Worm (Caenorhabditis elegans) whole organism, young adult: ENCODE results near the gene his-3.
"Not testable (repeated sequence)": the region's sequence is repeated elsewhere in the genome, so short reads cannot be mapped to it uniquely, and the experiment has no call there.

Source experiments
- B0019.2 ChIP-seq: fragments of 200-800 bp; sonication (Bioruptor generic); conservative IDR thresholded peaks from 2 replicates; pipeline ENCODE4 v1.3.6; 2022; ENCODE audit warnings: missing genetic modification reagents, missing genetic modification characterization, missing compliant biosample characterization
- C17E4.6 ChIP-seq: fragments of 200-800 bp; sonication (Bioruptor generic); IDR thresholded peaks from 2 replicates; pipeline ENCODE4 v1.3.6; 2022; ENCODE audit warnings: missing genetic modification reagents, missing genetic modification characterization, missing compliant biosample characterization
- F39B2.1 ChIP-seq: fragments of 200-800 bp; sonication (Bioruptor generic); IDR thresholded peaks from 2 replicates; pipeline ENCODE4 v1.3.6; 2022; ENCODE audit warnings: missing genetic modification reagents, missing genetic modification characterization, missing compliant biosample characterization
- K11D2.4 ChIP-seq: fragments of 200-800 bp; sonication (Bioruptor generic); IDR thresholded peaks from 2 replicates; pipeline ENCODE4 v1.3.6; 2022; ENCODE audit warnings: missing genetic modification reagents, missing genetic modification characterization, missing compliant biosample characterization
- Y53F4B.3 ChIP-seq: fragments of 200-800 bp; sonication (Bioruptor generic); IDR thresholded peaks from 2 replicates; pipeline ENCODE4 v1.3.6; 2022; ENCODE audit warnings: missing genetic modification reagents, missing genetic modification characterization, missing compliant biosample characterization
- Y56A3A.18 ChIP-seq: fragments of 200-800 bp; sonication (Bioruptor generic); IDR thresholded peaks from 2 replicates; pipeline ENCODE4 v1.3.6; 2022; ENCODE audit warnings: missing genetic modification reagents, missing genetic modification characterization, missing compliant biosample characterization
- Y95B8A.8 ChIP-seq: fragments of 200-800 bp; sonication (Bioruptor generic); IDR thresholded peaks from 2 replicates; pipeline ENCODE4 v1.3.6; 2022; ENCODE audit warnings: missing genetic modification reagents, missing genetic modification characterization, missing compliant biosample characterization
- ZK185.1 ChIP-seq: sonication (generic microtip); optimal IDR thresholded peaks from 2 replicates; lab custom pipeline; 2016; ENCODE audit warnings: mild to moderate bottlenecking, missing genetic modification characterization, missing compliant biosample characterization; ENCODE audit not compliant: poor library complexity, severe bottlenecking
- atf-7 ChIP-seq: sonication (generic microtip); optimal IDR thresholded peaks from 2 replicates; lab custom pipeline; 2017; ENCODE audit warnings: mild to moderate bottlenecking, missing genetic modification characterization, missing compliant biosample characterization
- athp-1 ChIP-seq: sonication (generic microtip); optimal IDR thresholded peaks from 2 replicates; lab custom pipeline; 2017; ENCODE audit warnings: mild to moderate bottlenecking, missing genetic modification characterization, missing compliant biosample characterization
- attf-5 ChIP-seq: fragments of 200-800 bp; sonication (Bioruptor generic); optimal IDR thresholded peaks from 2 replicates; lab custom pipeline; 2018; ENCODE audit warnings: mild to moderate bottlenecking, missing genetic modification characterization, missing compliant biosample characterization
- ceh-27 ChIP-seq: fragments of 200-800 bp; sonication (Bioruptor generic); optimal IDR thresholded peaks from 2 replicates; lab custom pipeline; 2018; ENCODE audit warnings: mild to moderate bottlenecking, missing genetic modification characterization, moderate library complexity, missing compliant biosample characterization
- die-1 ChIP-seq: sonication (generic microtip); optimal IDR thresholded peaks from 2 replicates; lab custom pipeline; 2016; ENCODE audit warnings: missing genotype, mild to moderate bottlenecking, missing genetic modification characterization, missing compliant biosample characterization
- dox-1 ChIP-seq: fragments of 200-800 bp; sonication (Bioruptor generic); IDR thresholded peaks from 2 replicates; pipeline ENCODE4 v1.3.6; 2022; ENCODE audit warnings: missing genetic modification reagents, missing genetic modification characterization, missing compliant biosample characterization
- efl-1 ChIP-seq: fragments of 150-350 bp; optimal IDR thresholded peaks from 2 replicates; lab custom pipeline; 2014; ENCODE audit warnings: missing biosample characterization, missing genetic modification reagents, missing genetic modification characterization
- egl-44 ChIP-seq: fragments of 200-800 bp; sonication (Bioruptor generic); IDR thresholded peaks from 2 replicates; pipeline ENCODE4 v1.3.6; 2022; ENCODE audit warnings: missing genetic modification reagents, missing genetic modification characterization, missing compliant biosample characterization
- hmg-1.2 ChIP-seq: fragments of 200-800 bp; sonication (Bioruptor generic); IDR thresholded peaks from 2 replicates; pipeline ENCODE4 v1.3.6; 2022; ENCODE audit warnings: missing genetic modification reagents, missing genetic modification characterization, missing compliant biosample characterization
- hrde-1 ChIP-seq: sonication (generic microtip); optimal IDR thresholded peaks from 2 replicates; lab custom pipeline; 2016; ENCODE audit warnings: missing genetic modification characterization, mild to moderate bottlenecking, missing compliant biosample characterization, moderate library complexity, missing genotype, missing genetic modification reagents, borderline replicate concordance
- hsf-1 ChIP-seq: fragments of 200-800 bp; sonication (Bioruptor generic); IDR thresholded peaks from 2 replicates; pipeline ENCODE4 v1.3.6; 2022; ENCODE audit warnings: missing genetic modification reagents, missing genetic modification characterization, missing compliant biosample characterization
- madf-8 ChIP-seq: fragments of 200-800 bp; sonication (Bioruptor generic); conservative IDR thresholded peaks from 2 replicates; pipeline ENCODE4 v1.3.6; 2022; ENCODE audit warnings: missing genetic modification reagents, missing genetic modification characterization, missing compliant biosample characterization
- mcd-1 ChIP-seq: fragments of 200-800 bp; sonication (Bioruptor generic); IDR thresholded peaks from 2 replicates; pipeline ENCODE4 v1.3.6; 2022; ENCODE audit warnings: missing genetic modification reagents, missing genetic modification characterization, missing compliant biosample characterization
- nfyb-1 ChIP-seq: fragments of 200-800 bp; sonication (Bioruptor generic); IDR thresholded peaks from 2 replicates; pipeline ENCODE4 v1.3.6; 2022; ENCODE audit warnings: missing genetic modification reagents, missing genetic modification characterization, missing compliant biosample characterization
- nhr-80 ChIP-seq: sonication (generic microtip); optimal IDR thresholded peaks from 2 replicates; lab custom pipeline; 2016; ENCODE audit warnings: missing genetic modification characterization, missing compliant biosample characterization
- pbrm-1 ChIP-seq: fragments of 200-800 bp; sonication (Bioruptor generic); IDR thresholded peaks from 2 replicates; pipeline ENCODE4 v1.3.6; 2022; ENCODE audit warnings: missing genetic modification reagents, missing genetic modification characterization, missing compliant biosample characterization
- rcor-1 ChIP-seq: fragments of 200-800 bp; sonication (Bioruptor generic); IDR thresholded peaks from 2 replicates; pipeline ENCODE4 v1.3.6; 2022; ENCODE audit warnings: missing genetic modification reagents, missing genetic modification characterization, missing compliant biosample characterization
- rec-8 ChIP-seq, 2 experiments: sonication (generic microtip); optimal IDR thresholded peaks; 2 replicates each; lab custom pipeline; 2016; ENCODE audit warnings: mild to moderate bottlenecking in 2 of 2, missing genetic modification characterization in 2 of 2, missing genetic modification reagents in 2 of 2, missing genotype in 2 of 2, missing biosample characterization in 1 of 2, missing compliant biosample characterization in 1 of 2, moderate library complexity in 1 of 2
- snpc-1.1 ChIP-seq: sonication (generic microtip); optimal IDR thresholded peaks from 2 replicates; lab custom pipeline; 2017; ENCODE audit warnings: missing genetic modification characterization, mild to moderate bottlenecking, missing compliant biosample characterization, antibody characterized with exemption, moderate library complexity, missing genotype, missing genetic modification reagents; ENCODE audit not compliant: insufficient read depth
- snpc-3.4 ChIP-seq: sonication (generic microtip); optimal IDR thresholded peaks from 2 replicates; lab custom pipeline; 2017; ENCODE audit warnings: missing genetic modification characterization, mild to moderate bottlenecking, missing compliant biosample characterization, antibody characterized with exemption, moderate library complexity, missing genotype, missing genetic modification reagents
- snpc-4 ChIP-seq, 5 experiments: fragments of 150-350 bp in 1 of 5; sonication (generic microtip) in 4 of 5; optimal IDR thresholded peaks; 2 replicates each; lab custom pipeline; 2014 to 2018; ENCODE audit warnings: missing genetic modification characterization in 5 of 5, missing biosample characterization in 3 of 5, antibody characterized with exemption in 2 of 5, mild to moderate bottlenecking in 2 of 5, missing compliant biosample characterization in 2 of 5, missing genotype in 2 of 5, moderate library complexity in 2 of 5, missing genetic modification reagents in 1 of 5
- zfh-2 ChIP-seq: fragments of 200-800 bp; sonication (Bioruptor generic); conservative IDR thresholded peaks from 2 replicates; pipeline ENCODE4 v1.3.6; 2022; ENCODE audit warnings: missing genetic modification reagents, missing genetic modification characterization, missing compliant biosample characterization
- ztf-3 ChIP-seq: fragments of 200-800 bp; sonication (Bioruptor generic); optimal IDR thresholded peaks from 2 replicates; lab custom pipeline; 2018; ENCODE audit warnings: mild to moderate bottlenecking, missing genetic modification characterization, missing compliant biosample characterization

his-3 gene

ce11 chrV:16040140-16040827 is at the start of gene his-3, which contains the start of gene his-4:
TSS of gene his-3 (plus strand) at chrV:16040808.
TSS of gene his-4 (minus strand) at chrV:16040515.
- TF ChIP-seq nhr-80 (tag; lab: Kevin White, UChicago) (peak; percentile 17), hmg-1.2 (GFP tag; lab: Robert Waterston, UW) (peak; percentile 10; the same call in 1 of the 2 replicates), pbrm-1 (GFP tag; lab: Robert Waterston, UW) (peak; percentile 31), F39B2.1 (GFP tag; lab: Robert Waterston, UW) (peak; percentile 88; the same call in 1 of the 2 replicates), mcd-1 (0 out of 2 replicates have a peak, but pooled peaks have one; percentile 13), hsf-1 (0 out of 2 replicates have a peak, but pooled peaks have one; percentile 15), dox-1 (GFP tag; lab: Robert Waterston, UW) (0 out of 2 replicates have a peak, but pooled peaks have one; percentile 15)

ce11 chrV:15991850-15992249 is 48.8 kb upstream of the his-3 start, which contains the start of gene C06C6.7:
TSS of gene C06C6.7 (plus strand) at chrV:15992150.
- not testable (repeated sequence) for TF ChIP-seq atf-7 (tag; lab: Kevin White, UChicago); pbrm-1 (GFP tag; lab: Robert Waterston, UW); B0019.2 (GFP tag; lab: Robert Waterston, UW)
- TF ChIP-seq, all 124 proteins: peak for 0; not testable (repeated sequence) for 124

DNA sequence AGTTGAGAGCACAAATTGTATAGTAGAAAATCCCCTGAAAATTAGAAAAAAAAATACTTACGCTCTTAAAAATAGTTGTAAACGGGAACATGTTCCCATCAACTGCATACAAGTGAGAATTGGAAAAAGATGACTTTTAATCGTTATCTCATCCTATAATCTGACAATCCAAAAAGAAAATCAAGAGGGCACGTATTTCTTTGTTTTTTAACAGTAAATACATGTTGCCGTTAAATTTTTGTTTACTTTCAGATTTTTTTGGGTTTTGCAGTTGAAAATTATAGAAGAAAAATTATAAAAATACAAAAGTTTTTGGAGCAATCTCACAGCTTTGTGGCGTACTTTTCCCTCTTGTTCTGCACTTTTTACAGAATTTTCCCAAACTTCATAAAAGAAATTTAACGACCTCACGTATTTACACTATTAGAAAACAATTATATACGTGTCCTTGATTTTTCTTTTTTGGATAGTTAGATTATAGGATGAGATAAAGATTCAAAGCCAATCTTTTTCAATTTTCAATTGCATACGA is 43.9 kb upstream of the his-3 start, which contains the start of the genes C06C6.9 and C06C6.8:
Gene C06C6.9 (minus strand): TSS at position 101 of the 532 bp plus-strand sequence.
Gene C06C6.8 (plus strand): TSS at position 482 of the 532 bp plus-strand sequence.
- no peak for TF ChIP-seq die-1 (tag; lab: Kevin White, UChicago)
- no peak for TF ChIP-seq rcor-1 (GFP tag; lab: Robert Waterston, UW)
- TF ChIP-seq zfh-2 (GFP tag; lab: Robert Waterston, UW) = no peak
- TF ChIP-seq snpc-1.1 (tag; lab: Kevin White, UChicago) = no peak
- no peak for TF ChIP-seq C17E4.6
- TF ChIP-seq Y95B8A.8 = no peak
- TF ChIP-seq ceh-27 (GFP tag; lab: Kevin White, UChicago) = no peak
- TF ChIP-seq rec-8 (tag; optimal IDR thresholded peaks at IDR 0.05; lab: Kevin White, UChicago) = no peak
- TF ChIP-seq ztf-3 (GFP tag; lab: Kevin White, UChicago) = no peak
- no peak for TF ChIP-seq Y53F4B.3 (GFP tag; lab: Robert Waterston, UW)
- no peak for TF ChIP-seq Y56A3A.18 (GFP tag; lab: Robert Waterston, UW)
- no peak for TF ChIP-seq hrde-1
- TF ChIP-seq efl-1 = no peak
- TF ChIP-seq egl-44 (GFP tag; lab: Robert Waterston, UW) = no peak
- TF ChIP-seq athp-1 = no peak
- no peak for TF ChIP-seq snpc-3.4 (tag; lab: Kevin White, UChicago)
- TF ChIP-seq dox-1 (GFP tag; lab: Robert Waterston, UW) = no peak
- no peak for TF ChIP-seq mcd-1
- no peak for TF ChIP-seq snpc-4 (GFP tag; optimal IDR thresholded peaks at IDR 0.05; lab: Kevin White, UChicago)
- TF ChIP-seq snpc-4 (tag; optimal IDR thresholded peaks at IDR 0.05; lab: Kevin White, UChicago) = no peak
- no peak for TF ChIP-seq ZK185.1 (tag; lab: Kevin White, UChicago)

DNA sequence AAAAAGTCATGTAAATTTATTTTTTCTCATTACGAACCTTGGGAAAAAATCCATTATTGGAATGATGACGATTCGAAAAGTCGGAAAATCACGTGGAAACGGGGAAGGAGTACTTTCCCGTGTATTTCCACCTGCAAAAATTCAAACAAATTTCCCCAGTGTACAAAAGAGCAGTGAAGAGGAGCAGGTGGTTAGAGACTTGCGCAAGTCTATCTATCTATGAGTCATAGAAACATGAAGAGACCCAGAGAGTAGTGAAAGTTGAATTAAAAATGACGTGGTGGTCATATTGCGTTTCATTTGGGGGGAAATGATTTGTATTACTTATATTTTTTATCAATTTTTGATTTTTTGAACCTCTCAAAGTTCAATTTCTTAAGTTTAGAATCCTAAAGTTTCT is 40.2 kb upstream of the his-3 start, which contains the start of gene nhr-50:
Gene nhr-50 (minus strand): TSS at position 199 of the 400 bp plus-strand sequence.
- TF ChIP-seq ceh-27 (GFP tag; lab: Kevin White, UChicago) (no peak), nfyb-1 (GFP tag; lab: Robert Waterston, UW) (peak; percentile 34; the same call in 1 of the 2 replicates), dox-1 (GFP tag; lab: Robert Waterston, UW) (peak; percentile 50; the same call in 1 of the 2 replicates), nhr-80 (tag; lab: Kevin White, UChicago) (peak; percentile 78), madf-8 (GFP tag; lab: Robert Waterston, UW) (no peak), attf-5 (peak; percentile 20), atf-7 (tag; lab: Kevin White, UChicago) (peak; percentile 77), K11D2.4 (GFP tag; lab: Robert Waterston, UW) (no peak), hmg-1.2 (GFP tag; lab: Robert Waterston, UW) (peak; percentile 58; the same call in 1 of the 2 replicates), Y53F4B.3 (GFP tag; lab: Robert Waterston, UW) (no peak)
